Fruit fly (Drosophila melanogaster) whole organism, prepupa: ENCODE measurements around the gene Pli.

Experiments used
- CG11294 ChIP-seq: fragments of 200-800 bp; sonication (Bioruptor generic); IDR thresholded peaks from 2 replicates; pipeline ENCODE4 v1.3.6; 2022; ENCODE audit warnings: missing biosample characterization, missing genetic modification characterization
- CG16779 ChIP-seq: fragments of 200-800 bp; sonication (Bioruptor generic); optimal IDR thresholded peaks from 3 replicates; lab custom pipeline; 2017; ENCODE audit warnings: missing biosample characterization, mild to moderate bottlenecking, missing genetic modification characterization
- CG31627 ChIP-seq: fragments of 200-800 bp; sonication (Bioruptor generic); optimal IDR thresholded peaks from 3 replicates; lab custom pipeline; 2016; ENCODE audit warnings: missing biosample characterization, missing genetic modification characterization
- CG8632 ChIP-seq: fragments of 200-800 bp; sonication (Bioruptor generic); optimal IDR thresholded peaks from 3 replicates; lab custom pipeline; 2016; ENCODE audit warnings: missing biosample characterization, missing genetic modification characterization
- Eip78C ChIP-seq: fragments of 200-800 bp; sonication (Bioruptor generic); peaks from one replicate; lab custom pipeline; 2016; ENCODE audit warnings: missing biosample characterization, missing genetic modification characterization
- Hr39 ChIP-seq: fragments of 200-800 bp; sonication (Bioruptor generic); optimal IDR thresholded peaks from 2 replicates; lab custom pipeline; 2016; ENCODE audit warnings: missing biosample characterization, missing genetic modification characterization
- Lpt ChIP-seq: fragments of 200-800 bp; sonication (Bioruptor generic); optimal IDR thresholded peaks from 3 replicates; lab custom pipeline; 2016; ENCODE audit warnings: missing biosample characterization, missing genetic modification characterization
- OdsH ChIP-seq: fragments of 200-800 bp; sonication (Bioruptor generic); optimal IDR thresholded peaks from 3 replicates; lab custom pipeline; 2016; ENCODE audit warnings: missing biosample characterization, missing genetic modification characterization
- Smox ChIP-seq: fragments of 200-800 bp; sonication (Bioruptor generic); optimal IDR thresholded peaks from 3 replicates; lab custom pipeline; 2016; ENCODE audit warnings: missing biosample characterization, missing genetic modification characterization
- fkh ChIP-seq: fragments of 200-800 bp; sonication (Bioruptor generic); optimal IDR thresholded peaks from 3 replicates; lab custom pipeline; 2017; ENCODE audit warnings: missing biosample characterization, mild to moderate bottlenecking, missing genetic modification characterization, moderate library complexity
- pdm3 ChIP-seq: fragments of 200-800 bp; sonication (Bioruptor generic); optimal IDR thresholded peaks from 3 replicates; lab custom pipeline; 2016; ENCODE audit warnings: missing biosample characterization, missing genetic modification characterization
- spab ChIP-seq: fragments of 200-800 bp; sonication (Bioruptor generic); optimal IDR thresholded peaks from 2 replicates; lab custom pipeline; 2017; ENCODE audit warnings: missing biosample characterization, mild to moderate bottlenecking, missing genetic modification characterization, missing genetic modification reagents

DNA sequence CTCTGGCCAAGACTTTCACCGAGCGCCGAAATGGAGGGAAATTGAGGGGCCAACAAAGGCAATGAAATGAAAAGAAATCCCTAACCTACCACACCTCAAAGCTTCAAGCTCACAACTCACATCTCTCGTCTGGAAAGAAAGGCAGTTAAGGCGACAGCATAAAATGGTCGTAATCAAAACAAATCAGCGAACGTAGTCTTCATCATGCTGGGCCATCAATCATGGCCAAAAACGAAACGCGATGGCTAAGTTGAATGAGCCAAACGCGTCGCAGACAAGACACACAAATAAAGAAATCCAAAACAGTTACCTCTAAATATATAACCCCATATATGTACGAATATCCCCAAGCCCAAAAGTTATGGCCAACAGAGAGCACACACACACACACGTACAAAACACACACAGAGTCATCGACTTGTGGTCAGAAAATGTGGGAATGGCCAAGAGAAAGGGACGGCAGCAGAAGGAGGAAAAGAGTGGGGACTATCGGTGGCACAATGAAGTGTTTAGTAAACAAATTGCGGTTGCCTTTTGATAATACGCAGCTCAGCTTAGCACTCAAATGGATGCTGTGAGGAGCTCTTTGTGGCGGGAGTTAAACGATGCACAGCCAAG, 21.3 kb upstream of the Pli start:
- no peak for TF ChIP-seq Lpt (GFP tag; lab: Kevin White, UChicago)
- no peak for TF ChIP-seq pdm3
- no peak for TF ChIP-seq CG16779
- TF ChIP-seq spab: no peak
- no peak for TF ChIP-seq CG8632 (GFP tag; lab: Kevin White, UChicago)
- peak; percentile 37 for TF ChIP-seq Eip78C (GFP tag; lab: Kevin White, UChicago)
- no peak for TF ChIP-seq Hr39 (GFP tag; lab: Kevin White, UChicago)
- no peak for TF ChIP-seq CG31627
- peak; percentile 19 for TF ChIP-seq fkh
- no peak for TF ChIP-seq OdsH (GFP tag; lab: Kevin White, UChicago)
- TF ChIP-seq CG11294 (GFP tag; lab: Robert Waterston, UW): no peak
- no peak for TF ChIP-seq Smox (GFP tag; lab: Kevin White, UChicago)
